Fruit fly (Drosophila melanogaster): ENCODE measurements around the gene Ndc80.
A peak's percentile ranks its signal among the peaks of the same experiment; 100 is the strongest.

Gene Ndc80

DNA sequence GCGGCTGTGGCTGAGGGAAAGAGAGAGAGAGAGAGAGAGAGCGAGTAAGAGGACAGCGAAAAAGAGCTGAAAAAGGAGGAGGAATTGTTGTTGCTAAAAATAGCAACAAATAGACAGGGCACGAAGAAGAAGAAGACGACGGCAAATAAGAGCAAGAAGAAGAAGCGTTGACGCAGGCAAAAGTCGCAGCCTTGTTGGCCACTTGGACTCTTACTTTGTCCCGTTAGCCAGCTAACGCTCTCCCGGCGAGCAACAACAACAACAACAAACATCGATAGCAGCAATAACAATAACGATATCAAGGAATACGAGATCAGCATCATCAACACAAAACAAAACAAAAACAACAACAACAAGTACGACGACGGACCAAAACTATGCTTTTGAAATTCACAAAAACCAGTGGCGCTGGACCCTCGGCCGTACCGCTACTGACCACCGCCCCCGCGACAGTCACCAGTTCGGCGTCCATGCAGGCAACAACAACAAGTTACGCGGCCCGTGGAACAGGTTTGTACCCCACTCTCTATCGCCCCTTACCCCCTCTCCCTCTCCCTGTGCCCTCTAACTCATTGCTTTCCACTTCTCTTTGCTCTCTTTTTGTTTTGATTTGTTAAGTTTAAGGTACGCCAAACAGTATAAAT, 13.3 kb upstream of the Ndc80 start:
- TF ChIP-seq dl (GFP tag; optimal IDR thresholded peaks at IDR 0.05; ENCODE audit: insufficient read depth in 1 of 2, partially characterized antibody in 2 of 2) (peak in 1 of 2 experiments; percentile 32), Vsx2 (GFP tag; optimal IDR thresholded peaks at IDR 0.05; ENCODE audit: partially characterized antibody) (no peak), Dif (GFP tag; optimal IDR thresholded peaks at IDR 0.05; ENCODE audit: partially characterized antibody) (peak; percentile 43), brk (GFP tag; optimal IDR thresholded peaks at IDR 0.05) (no peak), psq (GFP tag; optimal IDR thresholded peaks at IDR 0.05) (peak; percentile 30), rgr (GFP tag; optimal IDR thresholded peaks at IDR 0.05) (no peak)

DNA sequence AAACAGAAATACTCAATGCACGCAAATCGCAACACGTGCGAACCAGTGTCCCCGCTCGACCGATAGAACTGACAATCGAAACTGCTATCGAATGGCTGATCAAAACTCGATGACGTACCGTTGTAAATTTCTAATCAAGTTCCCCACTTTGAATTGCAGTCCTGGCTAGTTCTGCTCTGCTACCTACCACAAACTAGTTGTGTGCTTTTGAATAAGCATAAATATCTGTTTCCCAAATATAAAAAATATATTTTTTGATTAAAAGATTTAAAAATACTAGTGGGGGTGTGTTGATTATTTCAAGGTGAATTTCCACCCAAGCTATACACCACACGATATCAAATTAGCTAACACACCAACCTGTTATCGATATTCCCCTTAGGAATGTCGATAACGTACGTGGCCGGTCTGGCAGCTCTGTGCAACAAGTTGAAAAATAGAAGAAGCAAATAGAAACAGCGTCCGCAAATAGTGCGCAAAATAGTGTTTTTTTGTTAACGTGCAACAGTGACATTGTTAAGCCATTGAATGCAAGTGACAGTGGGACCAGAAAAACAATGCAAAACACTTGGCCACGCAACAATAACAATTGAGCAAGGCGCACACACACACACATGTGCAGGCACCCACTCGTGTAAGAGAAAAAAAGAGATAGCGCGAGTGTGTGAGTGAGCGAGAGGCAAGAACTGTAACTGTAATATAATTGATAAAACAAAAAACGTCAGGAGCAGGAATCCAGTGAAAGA, 12.6 kb upstream of the Ndc80 start, which contains the start of the genes CG2691 and NFAT:
TSS of gene CG2691 (minus strand) at position 75 of the 746 bp plus-strand sequence.
TSS of gene NFAT (plus strand) at position 412 of the 746 bp plus-strand sequence.
- no peak for TF ChIP-seq Dfd (GFP tag; optimal IDR thresholded peaks at IDR 0.05)
- TF ChIP-seq dl (GFP tag; optimal IDR thresholded peaks at IDR 0.05; ENCODE audit: insufficient read depth in 1 of 2, partially characterized antibody in 2 of 2), result no peak
- peak; percentile 53 for TF ChIP-seq Myc (optimal IDR thresholded peaks at IDR 0.05)
- no peak for TF ChIP-seq Rel (GFP tag; optimal IDR thresholded peaks at IDR 0.05)
- no peak for TF ChIP-seq Rel (tag; optimal IDR thresholded peaks at IDR 0.05)
- no peak for TF ChIP-seq woc (GFP tag; optimal IDR thresholded peaks at IDR 0.05)
- no peak for TF ChIP-seq fru (GFP tag; optimal IDR thresholded peaks at IDR 0.05)
- no peak for TF ChIP-seq ey (GFP tag; optimal IDR thresholded peaks at IDR 0.05)
- TF ChIP-seq GATAd (GFP tag; optimal IDR thresholded peaks at IDR 0.05), result no peak
- TF ChIP-seq Hnf4 (GFP tag; optimal IDR thresholded peaks at IDR 0.05), result no peak
- TF ChIP-seq CrebA (GFP tag; optimal IDR thresholded peaks at IDR 0.05; ENCODE audit: borderline replicate concordance), result no peak
- TF ChIP-seq h (GFP tag; optimal IDR thresholded peaks at IDR 0.05), result peak; percentile 8
- no peak for TF ChIP-seq OdsH (GFP tag; optimal IDR thresholded peaks at IDR 0.05)
- no peak for TF ChIP-seq jim (GFP tag; optimal IDR thresholded peaks at IDR 0.05)
- no peak for TF ChIP-seq CG9705 (GFP tag; optimal IDR thresholded peaks at IDR 0.05)
- TF ChIP-seq Vsx2 (GFP tag; optimal IDR thresholded peaks at IDR 0.05; ENCODE audit: partially characterized antibody), result no peak
- no peak for TF ChIP-seq pan (optimal IDR thresholded peaks at IDR 0.05)
- no peak for TF ChIP-seq sage (GFP tag; optimal IDR thresholded peaks at IDR 0.05)

DNA sequence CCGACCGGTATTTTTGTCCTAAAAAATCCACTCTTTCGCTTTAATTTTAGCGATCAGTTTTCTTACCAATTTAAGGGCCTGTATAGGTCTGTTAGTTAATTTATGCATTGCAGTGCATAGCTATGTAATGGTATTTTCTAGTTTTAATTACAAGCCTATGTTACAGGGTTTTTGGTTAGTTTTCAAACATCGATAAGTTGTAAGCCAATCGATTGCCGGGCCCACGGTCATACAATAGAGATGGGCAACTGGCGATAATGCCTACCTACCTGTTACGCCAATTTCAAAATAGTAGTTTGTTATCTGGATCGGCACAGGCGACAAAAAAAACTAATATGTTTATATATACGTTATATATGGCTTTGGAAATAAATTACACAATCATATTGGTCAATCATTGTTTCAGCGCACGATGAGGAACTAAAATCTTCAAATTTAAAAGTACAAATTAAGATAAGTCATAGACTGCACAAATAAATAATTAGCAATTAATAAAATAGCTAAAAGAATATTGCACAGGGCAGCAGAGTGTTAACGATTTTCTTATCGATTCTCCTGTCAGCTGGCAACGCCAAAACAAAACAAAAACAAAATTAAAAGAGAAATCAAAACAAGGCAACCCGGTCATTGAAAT, 4.7 kb upstream of the Ndc80 start, which contains the start of the genes tth and Tango2:
TSS of gene tth (minus strand) at position 170 of the 634 bp plus-strand sequence.
TSS of gene Tango2 (plus strand) at position 573 of the 634 bp plus-strand sequence.
- TF ChIP-seq Sp1 (GFP tag; optimal IDR thresholded peaks at IDR 0.05) (peak; percentile 88), OdsH (GFP tag; optimal IDR thresholded peaks at IDR 0.05) (peak; percentile 80), HLH106 (tag; optimal IDR thresholded peaks at IDR 0.05) (peak; percentile 89), Jra (GFP tag; optimal IDR thresholded peaks at IDR 0.05) (no peak), sv (GFP tag; optimal IDR thresholded peaks at IDR 0.05) (peak; percentile 55), br (GFP tag; optimal IDR thresholded peaks at IDR 0.05) (peak; percentile 85), CG32264 (GFP tag; optimal IDR thresholded peaks at IDR 0.05) (peak; percentile 14), fru (GFP tag; optimal IDR thresholded peaks at IDR 0.05) (peak; percentile 90), CG9705 (GFP tag; optimal IDR thresholded peaks at IDR 0.05) (peak; percentile 54), psq (GFP tag; optimal IDR thresholded peaks at IDR 0.05) (peak; percentile 56), dmrt93B (GFP tag; optimal IDR thresholded peaks at IDR 0.05) (no peak), Myc (optimal IDR thresholded peaks at IDR 0.05) (no peak), Dif (GFP tag; optimal IDR thresholded peaks at IDR 0.05; ENCODE audit: partially characterized antibody) (no peak), Hr83 (GFP tag; optimal IDR thresholded peaks at IDR 0.05; ENCODE audit: poor library complexity, severe bottlenecking) (peak; percentile 2), woc (GFP tag; optimal IDR thresholded peaks at IDR 0.05) (peak; percentile 73), jim (GFP tag; optimal IDR thresholded peaks at IDR 0.05) (no peak), tai (GFP tag; optimal IDR thresholded peaks at IDR 0.05) (no peak), Rel (GFP tag; optimal IDR thresholded peaks at IDR 0.05) (peak; percentile 36), Rel (tag; optimal IDR thresholded peaks at IDR 0.05) (peak; percentile 55), rgr (GFP tag; optimal IDR thresholded peaks at IDR 0.05) (peak; percentile 87), ey (GFP tag; optimal IDR thresholded peaks at IDR 0.05) (peak; percentile 84), N (GFP tag; optimal IDR thresholded peaks at IDR 0.05) (no peak), dsf (GFP tag; optimal IDR thresholded peaks at IDR 0.05; ENCODE audit: borderline replicate concordance) (peak; percentile 53), pan (optimal IDR thresholded peaks at IDR 0.05) (no peak), Mio (GFP tag; optimal IDR thresholded peaks at IDR 0.05) (peak; percentile 16), foxo (GFP tag; optimal IDR thresholded peaks at IDR 0.05) (peak in 1 of 2 experiments; percentile 90), h (GFP tag; optimal IDR thresholded peaks at IDR 0.05) (peak; percentile 87)

Measured in whole organism, wandering third instar larva.